Fruit fly (Drosophila melanogaster): ENCODE data around the gene Adh.
A peak's percentile ranks its signal among the peaks of the same experiment; 100 is the strongest.

The Adh gene

DNA sequence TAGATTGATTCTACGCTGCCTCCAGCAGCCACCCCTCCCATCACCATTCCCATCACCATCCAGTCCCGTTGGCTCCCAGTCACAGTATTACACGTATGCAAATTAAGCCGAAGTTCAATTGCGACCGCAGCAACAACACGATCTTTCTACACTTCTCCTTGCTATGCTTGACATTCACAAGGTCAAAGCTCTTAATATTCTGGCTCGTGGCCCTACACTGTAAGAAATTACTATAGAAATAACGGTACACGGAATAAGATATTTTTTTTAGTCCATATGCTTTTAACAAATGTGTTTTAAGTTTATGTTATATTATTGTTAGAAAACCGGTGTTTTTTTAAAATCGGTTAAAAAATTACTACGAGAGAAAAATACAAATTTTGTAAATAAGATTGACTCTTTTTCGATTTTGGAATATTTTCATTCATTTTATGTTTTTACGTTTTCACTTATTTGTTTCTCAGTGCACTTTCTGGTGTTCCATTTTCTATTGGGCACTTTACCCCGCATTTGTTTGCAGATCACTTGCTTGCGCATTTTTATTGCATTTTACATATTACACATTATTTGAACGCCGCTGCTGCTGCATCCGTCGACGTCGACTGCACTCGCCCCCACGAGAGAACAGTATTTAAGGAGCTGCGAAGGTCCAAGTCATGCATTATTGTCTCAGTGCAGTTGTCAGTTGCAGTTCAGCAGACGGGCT is at the start of gene Adh, which contains the start of gene Adhr:
Gene Adh, plus strand, starts transcription at position 656 of the 706 bp plus-strand sequence.
Gene Adhr, plus strand, starts transcription at position 656 of the 706 bp plus-strand sequence.
- TF ChIP-seq EcR (GFP tag; optimal IDR thresholded peaks at IDR 0.05): no peak
- TF ChIP-seq Pif1B (GFP tag; optimal IDR thresholded peaks at IDR 0.05): no peak
- TF ChIP-seq CG15710 (tag; optimal IDR thresholded peaks at IDR 0.05): peak; percentile 57
- TF ChIP-seq Snoo (tag; optimal IDR thresholded peaks at IDR 0.05): no peak
- 0 out of 3 replicates have a peak, but pooled peaks have one; percentile 48 for TF ChIP-seq CG4496 (GFP tag; IDR thresholded peaks at IDR 0.05)
- TF ChIP-seq Pif1A (GFP tag; optimal IDR thresholded peaks at IDR 0.05): peak; percentile 46
- peak; percentile 63 for TF ChIP-seq CG9948 (tag; optimal IDR thresholded peaks at IDR 0.05)
- TF ChIP-seq fd96Ca (GFP tag; IDR thresholded peaks at IDR 0.05): 0 out of 3 replicates have a peak, but pooled peaks have one; percentile 24
- peak; percentile 67 for TF ChIP-seq CG8301 (tag; optimal IDR thresholded peaks at IDR 0.05)
- peak; percentile 56 for TF ChIP-seq CG14655 (GFP tag; optimal IDR thresholded peaks at IDR 0.05)
- TF ChIP-seq gl (tag; optimal IDR thresholded peaks at IDR 0.05): no peak
- no peak for TF ChIP-seq D1 (tag; optimal IDR thresholded peaks at IDR 0.05)
- TF ChIP-seq CG12605 (GFP tag; IDR thresholded peaks at IDR 0.05): peak; percentile 63
- peak; percentile 80 for TF ChIP-seq CG32121 (GFP tag; IDR thresholded peaks at IDR 0.05)
- peak; percentile 54 for TF ChIP-seq CG17806 (tag; optimal IDR thresholded peaks at IDR 0.05)
- TF ChIP-seq CG13204 (GFP tag; optimal IDR thresholded peaks at IDR 0.05): no peak
- TF ChIP-seq CG8159 (tag; optimal IDR thresholded peaks at IDR 0.05): peak; percentile 67
- peak; percentile 20 for TF ChIP-seq CG34367 (tag; optimal IDR thresholded peaks at IDR 0.05)
- no peak for TF ChIP-seq CG10348 (GFP tag; IDR thresholded peaks at IDR 0.05)
- TF ChIP-seq Ets98B (GFP tag; IDR thresholded peaks at IDR 0.05): peak; percentile 66
- no peak for TF ChIP-seq rn (GFP tag; IDR thresholded peaks at IDR 0.05)

DNA sequence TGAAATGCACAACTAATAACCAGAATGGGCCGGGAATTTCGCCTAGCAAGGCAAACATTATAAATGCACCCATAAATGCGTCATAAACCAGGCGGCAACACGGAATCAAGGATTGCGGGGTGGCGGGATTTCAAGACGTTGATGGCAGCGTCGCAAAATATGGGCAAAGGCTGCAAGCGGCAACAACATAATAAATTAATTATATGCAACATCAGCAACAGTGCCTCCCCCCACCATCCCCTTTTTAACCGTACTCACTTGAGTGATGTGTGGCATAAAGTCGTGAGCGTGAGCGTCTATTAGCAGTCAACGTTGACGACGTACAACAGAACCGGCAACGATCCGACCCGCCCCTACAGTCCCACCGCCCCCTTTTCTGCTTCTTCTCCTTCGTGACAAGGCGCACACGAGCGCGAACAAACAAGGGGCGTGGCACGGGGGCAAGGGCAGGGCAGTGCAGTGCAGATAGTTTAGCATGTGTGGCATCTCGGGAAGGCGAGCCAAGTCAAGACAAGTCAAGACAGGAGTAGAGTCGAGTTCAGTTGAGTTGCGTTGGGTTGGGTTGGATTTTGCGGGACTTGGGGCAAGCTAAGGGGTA is 46.7 kb upstream of the Adh start:
- TF ChIP-seq CG4496 (GFP tag; IDR thresholded peaks at IDR 0.05) (peak; percentile 56; the same call in 2 of the 3 replicates), Ets98B (GFP tag; IDR thresholded peaks at IDR 0.05) (no peak), EcR (GFP tag; optimal IDR thresholded peaks at IDR 0.05) (peak; percentile 64), CG13204 (GFP tag; optimal IDR thresholded peaks at IDR 0.05) (peak; percentile 73), CG34367 (tag; optimal IDR thresholded peaks at IDR 0.05) (no peak), CG9948 (tag; optimal IDR thresholded peaks at IDR 0.05) (no peak), Pif1A (GFP tag; optimal IDR thresholded peaks at IDR 0.05) (peak; percentile 4), CG8301 (tag; optimal IDR thresholded peaks at IDR 0.05) (no peak), fd96Ca (GFP tag; IDR thresholded peaks at IDR 0.05) (peak; percentile 58; the same call in 1 of the 3 replicates)

DNA sequence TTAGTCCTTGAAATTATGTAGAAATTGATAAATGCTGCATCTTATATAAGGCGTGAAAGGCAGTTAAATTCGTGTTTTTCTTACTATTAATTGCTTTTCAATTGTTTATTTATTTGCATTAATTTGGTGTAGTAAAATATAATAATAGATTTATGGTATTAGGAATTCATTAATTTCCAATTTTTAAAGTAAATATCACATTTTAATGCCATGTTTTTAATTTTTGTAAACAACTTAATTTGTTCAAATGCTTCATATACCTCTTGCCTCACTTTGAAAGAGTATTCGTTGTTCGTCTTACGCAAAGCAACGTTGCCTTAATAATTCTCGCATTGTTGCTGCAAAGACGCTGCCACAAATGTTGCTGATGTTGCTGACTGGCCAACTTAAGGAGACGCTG is 46.1 kb upstream of the Adh start:
- TF ChIP-seq Ets98B (GFP tag; IDR thresholded peaks at IDR 0.05) (no peak), fd96Ca (GFP tag; IDR thresholded peaks at IDR 0.05) (no peak), EcR (GFP tag; optimal IDR thresholded peaks at IDR 0.05) (no peak), Pif1A (GFP tag; optimal IDR thresholded peaks at IDR 0.05) (no peak), gl (tag; optimal IDR thresholded peaks at IDR 0.05) (no peak), CG8301 (tag; optimal IDR thresholded peaks at IDR 0.05) (peak; percentile 46), CG32121 (GFP tag; IDR thresholded peaks at IDR 0.05) (no peak), rn (GFP tag; IDR thresholded peaks at IDR 0.05) (no peak), D1 (tag; optimal IDR thresholded peaks at IDR 0.05) (peak; percentile 33), Snoo (tag; optimal IDR thresholded peaks at IDR 0.05) (no peak), CG34367 (tag; optimal IDR thresholded peaks at IDR 0.05) (peak; percentile 53), CG9948 (tag; optimal IDR thresholded peaks at IDR 0.05) (peak; percentile 65), CG14655 (GFP tag; optimal IDR thresholded peaks at IDR 0.05) (peak; percentile 70), CG13204 (GFP tag; optimal IDR thresholded peaks at IDR 0.05) (no peak), CG15710 (tag; optimal IDR thresholded peaks at IDR 0.05) (peak; percentile 62), CG12605 (GFP tag; IDR thresholded peaks at IDR 0.05) (no peak), CG10348 (GFP tag; IDR thresholded peaks at IDR 0.05) (no peak), CG8159 (tag; optimal IDR thresholded peaks at IDR 0.05) (peak; percentile 77), CG4496 (GFP tag; IDR thresholded peaks at IDR 0.05) (no peak), CG17806 (tag; optimal IDR thresholded peaks at IDR 0.05) (peak; percentile 44), Pif1B (GFP tag; optimal IDR thresholded peaks at IDR 0.05) (no peak)

- TF ChIP-seq CG4496 (GFP tag; IDR thresholded peaks at IDR 0.05): 0 out of 3 replicates have a peak, but pooled peaks have one; percentile 32
- TF ChIP-seq CG14655 (GFP tag; optimal IDR thresholded peaks at IDR 0.05): no peak
Observed at dm6 chr2L:14570129-14570528, 45.2 kb upstream of the Adh start.

- TF ChIP-seq CG17806 (tag; optimal IDR thresholded peaks at IDR 0.05) (no peak), fd96Ca (GFP tag; IDR thresholded peaks at IDR 0.05) (0 out of 3 replicates have a peak, but pooled peaks have one; percentile 8), CG4496 (GFP tag; IDR thresholded peaks at IDR 0.05) (0 out of 3 replicates have a peak, but pooled peaks have one; percentile 7)
Observed at dm6 chr2L:14570843-14571242, 44.5 kb upstream of the Adh start.

Data from whole organism, pupa.